Fruit fly (Drosophila melanogaster) whole organism, pupa: ENCODE data around the gene Tdg.

Source experiments
- CG10348 ChIP-seq: fragments of 200-800 bp; sonication (Bioruptor generic); IDR thresholded peaks from 2 replicates; pipeline ENCODE4 v1.3.6; 2022; ENCODE audit warnings: missing biosample characterization, missing genetic modification characterization
- CG12605 ChIP-seq: fragments of 200-800 bp; sonication (Bioruptor generic); IDR thresholded peaks from 2 replicates; pipeline ENCODE4 v1.3.6; 2022; ENCODE audit warnings: missing biosample characterization, missing genetic modification characterization
- CG13204 ChIP-seq: fragments of 200-800 bp; sonication (Bioruptor generic); optimal IDR thresholded peaks from 2 replicates; lab custom pipeline; 2018; ENCODE audit warnings: missing biosample characterization, mild to moderate bottlenecking, missing genetic modification characterization, moderate library complexity
- CG14655 ChIP-seq: fragments of 200-800 bp; sonication (Bioruptor generic); optimal IDR thresholded peaks from 3 replicates; lab custom pipeline; 2017; ENCODE audit warnings: mild to moderate bottlenecking, missing biosample characterization, missing genetic modification reagents, missing genetic modification characterization
- CG32121 ChIP-seq: fragments of 200-800 bp; sonication (Bioruptor generic); IDR thresholded peaks from 2 replicates; pipeline ENCODE4 v1.3.6; 2022; ENCODE audit warnings: missing biosample characterization, missing genetic modification characterization
- CG9948 ChIP-seq: fragments of 200-800 bp; sonication (Bioruptor generic); optimal IDR thresholded peaks from 2 replicates; lab custom pipeline; 2018; ENCODE audit warnings: missing biosample characterization, mild to moderate bottlenecking, missing genetic modification characterization, moderate library complexity
- D1 ChIP-seq: fragments of 200-800 bp; sonication (Bioruptor generic); optimal IDR thresholded peaks from 2 replicates; lab custom pipeline; 2018; ENCODE audit warnings: missing biosample characterization, mild to moderate bottlenecking, missing genetic modification characterization, moderate library complexity
- EcR ChIP-seq: fragments of 200-800 bp; sonication (Bioruptor generic); optimal IDR thresholded peaks from 3 replicates; lab custom pipeline; 2019; ENCODE audit warnings: missing biosample characterization, missing genetic modification characterization, mild to moderate bottlenecking, moderate library complexity, missing genetic modification reagents
- Pif1B ChIP-seq: fragments of 200-800 bp; sonication (Bioruptor generic); optimal IDR thresholded peaks from 3 replicates; lab custom pipeline; 2016; ENCODE audit warnings: missing biosample characterization, missing genetic modification characterization
- fd96Ca ChIP-seq: fragments of 200-800 bp; sonication (Bioruptor generic); IDR thresholded peaks from 3 replicates; pipeline ENCODE4 v1.3.6; 2022; ENCODE audit warnings: missing biosample characterization, missing genetic modification characterization

dm6 chr4:582836-583235 lies 25.2 kb upstream of the Tdg start, which contains the start of gene CG1909:
- TF ChIP-seq Pif1B (GFP tag; lab: Kevin White, UChicago) (no peak), CG13204 (GFP tag; lab: Kevin White, UChicago) (no peak), CG14655 (GFP tag; lab: Kevin White, UChicago) (no peak), D1 (tag; lab: Kevin White, UChicago) (no peak), CG12605 (GFP tag; lab: Robert Waterston, UW) (no peak), fd96Ca (GFP tag; lab: Robert Waterston, UW) (no peak), EcR (no peak), CG10348 (no peak), CG9948 (tag; lab: Kevin White, UChicago) (no peak), CG32121 (GFP tag; lab: Robert Waterston, UW) (no peak)
